Worm (Caenorhabditis elegans) whole organism, L3 larva: Measurements from ENCODE around the gene F26F12.2.

Experiments
- R02D3.7 ChIP-seq: fragments of 150-350 bp; optimal IDR thresholded peaks from 2 replicates; lab custom pipeline; 2014; ENCODE audit warnings: missing biosample characterization, missing genetic modification characterization
- ZK546.5 ChIP-seq: sonication (generic microtip); optimal IDR thresholded peaks from 2 replicates; lab custom pipeline; 2017; ENCODE audit warnings: missing biosample characterization, missing genetic modification characterization
- aly-2 ChIP-seq: fragments of 150-350 bp; optimal IDR thresholded peaks from 2 replicates; lab custom pipeline; 2014; ENCODE audit warnings: missing biosample characterization, missing genetic modification characterization
- ama-1 ChIP-seq: fragments of 150-350 bp; optimal IDR thresholded peaks from 2 replicates; lab custom pipeline; 2018
- ceh-28 ChIP-seq: fragments of 150-350 bp; optimal IDR thresholded peaks from 2 replicates; lab custom pipeline; 2014; ENCODE audit warnings: missing biosample characterization, missing genetic modification reagents, missing genetic modification characterization
- ceh-82 ChIP-seq: fragments of 150-350 bp; optimal IDR thresholded peaks from 2 replicates; lab custom pipeline; 2014; ENCODE audit warnings: missing biosample characterization, missing genetic modification characterization
- ceh-9 ChIP-seq: sonication (generic microtip); optimal IDR thresholded peaks from 2 replicates; lab custom pipeline; 2018; ENCODE audit warnings: missing biosample characterization, missing genetic modification characterization
- daf-12 ChIP-seq: fragments of 150-350 bp; optimal IDR thresholded peaks from 2 replicates; lab custom pipeline; 2014; ENCODE audit warnings: missing biosample characterization, missing genetic modification reagents, missing genetic modification characterization
- egl-27 ChIP-seq: sonication (generic microtip); optimal IDR thresholded peaks from 4 replicates; lab custom pipeline; 2017; ENCODE audit warnings: missing biosample characterization, missing genetic modification reagents, missing genetic modification characterization
- egl-5 ChIP-seq: fragments of 150-350 bp; optimal IDR thresholded peaks from 2 replicates; lab custom pipeline; 2017; ENCODE audit warnings: missing biosample characterization, missing genetic modification reagents, missing genetic modification characterization, inconsistent platforms
- elt-1 ChIP-seq: fragments of 150-350 bp; optimal IDR thresholded peaks from 2 replicates; lab custom pipeline; 2014; ENCODE audit warnings: missing biosample characterization, missing genetic modification characterization
- elt-2 ChIP-seq: sonication (generic microtip); optimal IDR thresholded peaks from 2 replicates; lab custom pipeline; 2016; ENCODE audit warnings: missing genetic modification reagents, mild to moderate bottlenecking, missing genetic modification characterization, missing compliant biosample characterization
- elt-3 ChIP-seq, 3 experiments: fragments of 150-350 bp in 1 of 3; sonication (generic microtip) in 2 of 3; optimal IDR thresholded peaks; 2 replicates in 2 of 3; 4 replicates in 1 of 3; lab custom pipeline; 2014 to 2017; ENCODE audit warnings: missing biosample characterization in 3 of 3, missing genetic modification characterization in 3 of 3
- fkh-10 ChIP-seq: sonication (generic microtip); optimal IDR thresholded peaks from 2 replicates; lab custom pipeline; 2017; ENCODE audit warnings: missing biosample characterization, missing genetic modification reagents, missing genetic modification characterization
- fkh-2 ChIP-seq: fragments of 150-350 bp; optimal IDR thresholded peaks from 2 replicates; lab custom pipeline; 2014; ENCODE audit warnings: missing biosample characterization, missing genetic modification reagents, missing genetic modification characterization
- fos-1 ChIP-seq: fragments of 150-350 bp; optimal IDR thresholded peaks from 2 replicates; lab custom pipeline; 2014; ENCODE audit warnings: missing biosample characterization, missing genetic modification characterization
- hmg-11 ChIP-seq: sonication (generic microtip); optimal IDR thresholded peaks from 2 replicates; lab custom pipeline; 2016; ENCODE audit warnings: missing genetic modification characterization, missing compliant biosample characterization
- jun-1 ChIP-seq: fragments of 150-350 bp; optimal IDR thresholded peaks from 2 replicates; lab custom pipeline; 2014; ENCODE audit warnings: missing biosample characterization, missing genetic modification reagents, missing genetic modification characterization
- lin-15B ChIP-seq: fragments of 150-350 bp; optimal IDR thresholded peaks from 2 replicates; lab custom pipeline; 2014; ENCODE audit warnings: missing biosample characterization, missing genetic modification characterization
- lin-39 ChIP-seq: fragments of 150-350 bp; optimal IDR thresholded peaks from 2 replicates; lab custom pipeline; 2018; ENCODE audit warnings: missing biosample characterization, missing genetic modification reagents, missing genetic modification characterization
- lsy-12 ChIP-seq: sonication (generic microtip); optimal IDR thresholded peaks from 2 replicates; lab custom pipeline; 2016; ENCODE audit warnings: mild to moderate bottlenecking, missing genetic modification characterization, missing compliant biosample characterization
- mdl-1 ChIP-seq: fragments of 150-350 bp; optimal IDR thresholded peaks from 2 replicates; lab custom pipeline; 2014; ENCODE audit warnings: missing biosample characterization, missing genetic modification characterization
- mml-1 ChIP-seq: fragments of 150-350 bp; sonication (generic microtip); optimal IDR thresholded peaks from 3 replicates; lab custom pipeline; 2014; ENCODE audit warnings: missing biosample characterization, missing genetic modification characterization
- nfya-1 ChIP-seq: sonication (generic microtip); optimal IDR thresholded peaks from 2 replicates; lab custom pipeline; 2017; ENCODE audit warnings: missing genetic modification characterization, mild to moderate bottlenecking, missing compliant biosample characterization, antibody characterized with exemption, moderate library complexity; ENCODE audit not compliant: insufficient read depth
- nhr-11 ChIP-seq: fragments of 150-350 bp; optimal IDR thresholded peaks from 2 replicates; lab custom pipeline; 2014; ENCODE audit warnings: missing biosample characterization, missing genetic modification characterization
- nhr-12 ChIP-seq: fragments of 150-350 bp; optimal IDR thresholded peaks from 2 replicates; lab custom pipeline; 2014; ENCODE audit warnings: missing biosample characterization, missing genetic modification characterization
- nhr-23 ChIP-seq: fragments of 150-350 bp; optimal IDR thresholded peaks from 2 replicates; lab custom pipeline; 2014; ENCODE audit warnings: missing biosample characterization, missing genetic modification reagents, missing genetic modification characterization
- nhr-237 ChIP-seq: fragments of 150-350 bp; optimal IDR thresholded peaks from 2 replicates; lab custom pipeline; 2014; ENCODE audit warnings: missing biosample characterization, missing genetic modification characterization
- nhr-25 ChIP-seq: sonication (generic microtip); optimal IDR thresholded peaks from 2 replicates; lab custom pipeline; 2017; ENCODE audit warnings: missing biosample characterization, missing genetic modification characterization
- nhr-28 ChIP-seq: fragments of 150-350 bp; optimal IDR thresholded peaks from 2 replicates; lab custom pipeline; 2014; ENCODE audit warnings: missing biosample characterization, missing genetic modification characterization
- nhr-43 ChIP-seq: sonication (generic microtip); optimal IDR thresholded peaks from 2 replicates; lab custom pipeline; 2016; ENCODE audit warnings: mild to moderate bottlenecking, missing genetic modification characterization, missing compliant biosample characterization; ENCODE audit not compliant: poor library complexity, severe bottlenecking
- nhr-67 ChIP-seq: fragments of 150-350 bp; optimal IDR thresholded peaks from 2 replicates; lab custom pipeline; 2014; ENCODE audit warnings: missing biosample characterization, missing genetic modification characterization
- nhr-76 ChIP-seq: fragments of 150-350 bp; sonication (generic microtip); optimal IDR thresholded peaks from 5 replicates; lab custom pipeline; 2014; ENCODE audit warnings: missing biosample characterization, missing genetic modification characterization
- nhr-77 ChIP-seq: fragments of 150-350 bp; optimal IDR thresholded peaks from 2 replicates; lab custom pipeline; 2014; ENCODE audit warnings: missing biosample characterization, missing genetic modification characterization
- pha-4 ChIP-seq: fragments of 150-350 bp; optimal IDR thresholded peaks from 2 replicates; lab custom pipeline; 2014; ENCODE audit warnings: missing biosample characterization, missing genetic modification reagents, missing genetic modification characterization
- pqm-1 ChIP-seq: fragments of 150-350 bp; optimal IDR thresholded peaks from 2 replicates; lab custom pipeline; 2017; ENCODE audit warnings: missing biosample characterization, missing genetic modification characterization, inconsistent platforms
- sea-2 ChIP-seq: fragments of 150-350 bp; sonication (generic microtip); optimal IDR thresholded peaks from 4 replicates; lab custom pipeline; 2014; ENCODE audit warnings: missing biosample characterization, missing genetic modification reagents, missing genetic modification characterization
- skn-1 ChIP-seq: fragments of 150-350 bp; optimal IDR thresholded peaks from 2 replicates; lab custom pipeline; 2014; ENCODE audit warnings: missing biosample characterization, missing genetic modification characterization
- snpc-4 ChIP-seq: fragments of 150-350 bp; optimal IDR thresholded peaks from 2 replicates; lab custom pipeline; 2014; ENCODE audit warnings: missing biosample characterization, missing genetic modification characterization
- tbx-2 ChIP-seq: sonication (generic microtip); optimal IDR thresholded peaks from 2 replicates; lab custom pipeline; 2016; ENCODE audit warnings: mild to moderate bottlenecking, missing genetic modification characterization, missing compliant biosample characterization
- unc-39 ChIP-seq: sonication (generic microtip); optimal IDR thresholded peaks from 4 replicates; lab custom pipeline; 2017; ENCODE audit warnings: missing biosample characterization, missing genetic modification characterization
- unc-62 ChIP-seq: fragments of 150-350 bp; sonication (generic microtip); optimal IDR thresholded peaks from 4 replicates; lab custom pipeline; 2014; ENCODE audit warnings: missing biosample characterization, missing genetic modification reagents, missing genetic modification characterization
- zag-1 ChIP-seq: fragments of 150-350 bp; optimal IDR thresholded peaks from 2 replicates; lab custom pipeline; 2014; ENCODE audit warnings: missing biosample characterization, missing genetic modification characterization
- ztf-11 ChIP-seq: fragments of 150-350 bp; optimal IDR thresholded peaks from 2 replicates; lab custom pipeline; 2014; ENCODE audit warnings: missing biosample characterization, missing genetic modification characterization
- ztf-4 ChIP-seq: fragments of 150-350 bp; optimal IDR thresholded peaks from 2 replicates; lab custom pipeline; 2014; ENCODE audit warnings: missing biosample characterization, missing genetic modification characterization

The F26F12.2 gene

DNA sequence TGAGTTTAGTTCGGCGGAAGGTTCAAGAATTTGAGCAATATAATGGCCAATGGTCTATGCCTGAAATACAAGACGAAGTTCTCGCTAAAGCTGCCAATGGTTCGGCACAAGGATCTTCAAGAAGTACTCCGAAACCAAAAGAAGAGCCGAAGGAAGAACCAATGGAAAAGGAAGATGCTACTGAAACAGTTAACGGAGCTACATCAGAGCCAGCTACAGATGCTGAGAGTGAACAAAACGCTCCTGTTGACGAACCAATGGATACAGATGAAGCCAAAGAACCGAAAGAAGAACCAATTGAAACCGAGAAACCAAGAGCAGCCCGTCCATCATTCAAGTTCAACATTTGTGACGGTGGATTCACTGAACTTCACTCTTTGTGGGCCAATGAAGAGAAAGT is 7.2 kb downstream of the F26F12.2 start:
- no peak for TF ChIP-seq unc-62 (GFP tag; lab: Kevin White, UChicago)
- no peak for TF ChIP-seq ztf-4 (tag; lab: Kevin White, UChicago)
- no peak for TF ChIP-seq mml-1 (tag; lab: Kevin White, UChicago)
- TF ChIP-seq nfya-1 (tag; lab: Kevin White, UChicago), result no peak
- no peak for TF ChIP-seq nhr-43 (tag; lab: Kevin White, UChicago)
- TF ChIP-seq fkh-10 (GFP tag; lab: Kevin White, UChicago), result no peak
- no peak for TF ChIP-seq nhr-77 (tag; lab: Kevin White, UChicago)
- no peak for TF ChIP-seq jun-1 (tag; lab: Kevin White, UChicago)
- no peak for TF ChIP-seq daf-12 (tag; lab: Kevin White, UChicago)
- TF ChIP-seq fkh-2, result no peak
- no peak for TF ChIP-seq ztf-11
- no peak for TF ChIP-seq nhr-25

DNA sequence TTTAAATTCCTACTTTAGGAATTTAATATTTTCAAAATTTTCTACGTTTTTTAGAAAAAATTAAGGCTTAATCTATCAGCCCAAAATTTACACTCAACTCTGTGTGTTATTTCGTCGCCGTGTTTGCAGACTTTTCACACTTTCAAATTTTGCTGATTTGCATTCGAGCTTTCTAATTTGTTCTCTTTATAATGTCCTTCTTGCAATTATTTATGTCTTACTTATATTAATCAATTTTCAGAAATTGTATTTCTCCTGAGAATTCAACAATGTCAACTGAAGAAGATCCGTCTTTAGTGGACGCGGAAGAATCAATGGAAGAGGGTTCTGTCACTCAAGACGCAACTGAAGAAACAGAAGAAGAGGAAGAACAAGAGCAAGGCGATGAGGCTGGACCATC is 11.8 kb downstream of the F26F12.2 start, which contains the start of gene let-418:
Gene let-418, plus strand, starts transcription at position 242 of the 400 bp plus-strand sequence.
- TF ChIP-seq nhr-67 (tag; lab: Kevin White, UChicago), result no peak
- no peak for TF ChIP-seq elt-3 (tag; optimal IDR thresholded peaks at IDR 0.05; lab: Kevin White, UChicago)
- TF ChIP-seq elt-1, result no peak
- no peak for TF ChIP-seq lin-39 (tag; lab: Kevin White, UChicago)
- TF ChIP-seq egl-27 (tag; lab: Kevin White, UChicago), result no peak
- no peak for TF ChIP-seq ZK546.5 (tag; lab: Kevin White, UChicago)
- no peak for TF ChIP-seq tbx-2 (tag; lab: Kevin White, UChicago)
- TF ChIP-seq, all 47 proteins: peak for 0

DNA sequence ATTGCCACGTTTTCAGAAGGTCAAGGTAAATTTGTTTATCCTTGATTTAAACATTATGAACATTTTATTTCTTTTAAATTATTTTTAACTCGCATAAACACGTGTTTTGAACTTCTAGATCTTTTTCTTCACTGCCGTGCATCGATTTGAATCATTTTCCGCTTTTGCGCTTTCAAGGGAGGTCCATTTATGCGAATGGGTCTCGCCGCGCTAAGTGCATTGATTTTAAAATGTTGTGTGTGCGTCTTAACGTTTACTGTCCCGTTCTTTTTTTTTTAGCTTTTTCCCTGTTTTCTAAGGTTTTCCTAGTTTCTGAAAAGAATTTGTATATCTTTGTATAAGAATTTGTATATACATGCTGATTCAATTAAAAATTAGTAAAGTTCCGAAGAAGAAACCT is 12.9 kb downstream of the F26F12.2 start:
- TF ChIP-seq ZK546.5 (tag; lab: Kevin White, UChicago), result no peak
- TF ChIP-seq fos-1 (tag; lab: Kevin White, UChicago), result no peak
- no peak for TF ChIP-seq nhr-28
- TF ChIP-seq ztf-4 (tag; lab: Kevin White, UChicago), result no peak
- no peak for TF ChIP-seq elt-2 (tag; lab: Kevin White, UChicago)
- TF ChIP-seq nhr-76 (tag; lab: Kevin White, UChicago), result no peak
- no peak for TF ChIP-seq ztf-11
- TF ChIP-seq aly-2 (tag; lab: Kevin White, UChicago), result no peak

DNA sequence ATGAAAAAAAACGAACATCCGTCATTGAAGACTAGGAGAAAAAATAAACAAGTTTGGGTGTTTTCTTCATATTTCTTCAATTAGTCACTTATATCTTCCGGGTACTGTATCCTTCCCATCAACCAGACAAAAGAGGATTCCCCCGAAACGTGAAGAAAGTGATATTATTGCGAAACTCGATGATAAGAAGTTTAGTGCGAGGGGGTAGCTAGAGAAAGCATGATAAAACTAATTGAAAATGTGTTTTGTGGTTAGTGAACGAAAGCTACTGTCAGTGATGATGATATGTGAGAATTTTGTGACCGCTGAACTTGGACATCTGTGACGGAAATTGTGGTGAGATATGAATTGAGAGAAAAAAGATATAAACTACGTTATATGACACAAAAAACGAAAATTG is 15.4 kb downstream of the F26F12.2 start:
- TF ChIP-seq tbx-2 (tag; lab: Kevin White, UChicago) (no peak), egl-27 (tag; lab: Kevin White, UChicago) (peak; percentile 61), ceh-9 (tag; lab: Kevin White, UChicago) (no peak), unc-62 (GFP tag; lab: Kevin White, UChicago) (peak; percentile 52), nhr-28 (no peak), elt-1 (no peak), R02D3.7 (tag; lab: Kevin White, UChicago) (peak; percentile 9), fos-1 (tag; lab: Kevin White, UChicago) (peak; percentile 46), nhr-11 (no peak), elt-3 (tag; optimal IDR thresholded peaks at IDR 0.05; lab: Kevin White, UChicago) (peak; percentile 64 to 95 (median 88)), pha-4 (tag; lab: Kevin White, UChicago) (no peak), mml-1 (tag; lab: Kevin White, UChicago) (no peak), ama-1 (lab: Kevin White, UChicago) (no peak), zag-1 (tag; lab: Kevin White, UChicago) (no peak), nhr-67 (tag; lab: Kevin White, UChicago) (no peak), lsy-12 (no peak), ztf-4 (tag; lab: Kevin White, UChicago) (no peak), nhr-43 (tag; lab: Kevin White, UChicago) (peak; percentile 88), nhr-23 (tag; lab: Kevin White, UChicago) (peak; percentile 96), nhr-77 (tag; lab: Kevin White, UChicago) (no peak), aly-2 (tag; lab: Kevin White, UChicago) (no peak), nhr-25 (peak; percentile 76), ceh-28 (tag; lab: Kevin White, UChicago) (peak; percentile 59), skn-1 (tag; lab: Kevin White, UChicago) (no peak), jun-1 (tag; lab: Kevin White, UChicago) (no peak), mdl-1 (no peak), hmg-11 (tag; lab: Kevin White, UChicago) (no peak), nhr-237 (tag; lab: Kevin White, UChicago) (no peak), lin-15B (tag; lab: Kevin White, UChicago) (no peak), snpc-4 (tag; lab: Kevin White, UChicago) (no peak), daf-12 (tag; lab: Kevin White, UChicago) (no peak), nhr-76 (tag; lab: Kevin White, UChicago) (no peak), ceh-82 (tag; lab: Kevin White, UChicago) (no peak), nhr-12 (tag; lab: Kevin White, UChicago) (no peak), pqm-1 (peak; percentile 56), nfya-1 (tag; lab: Kevin White, UChicago) (peak; percentile 35), unc-39 (tag; lab: Kevin White, UChicago) (no peak), ztf-11 (no peak), sea-2 (GFP tag; lab: Kevin White, UChicago) (no peak), egl-5 (tag; lab: Kevin White, UChicago) (no peak), elt-2 (tag; lab: Kevin White, UChicago) (peak; percentile 64)
